Fruit fly (Drosophila melanogaster): ENCODE measurements around the gene RpL28.

Gene RpL28

DNA sequence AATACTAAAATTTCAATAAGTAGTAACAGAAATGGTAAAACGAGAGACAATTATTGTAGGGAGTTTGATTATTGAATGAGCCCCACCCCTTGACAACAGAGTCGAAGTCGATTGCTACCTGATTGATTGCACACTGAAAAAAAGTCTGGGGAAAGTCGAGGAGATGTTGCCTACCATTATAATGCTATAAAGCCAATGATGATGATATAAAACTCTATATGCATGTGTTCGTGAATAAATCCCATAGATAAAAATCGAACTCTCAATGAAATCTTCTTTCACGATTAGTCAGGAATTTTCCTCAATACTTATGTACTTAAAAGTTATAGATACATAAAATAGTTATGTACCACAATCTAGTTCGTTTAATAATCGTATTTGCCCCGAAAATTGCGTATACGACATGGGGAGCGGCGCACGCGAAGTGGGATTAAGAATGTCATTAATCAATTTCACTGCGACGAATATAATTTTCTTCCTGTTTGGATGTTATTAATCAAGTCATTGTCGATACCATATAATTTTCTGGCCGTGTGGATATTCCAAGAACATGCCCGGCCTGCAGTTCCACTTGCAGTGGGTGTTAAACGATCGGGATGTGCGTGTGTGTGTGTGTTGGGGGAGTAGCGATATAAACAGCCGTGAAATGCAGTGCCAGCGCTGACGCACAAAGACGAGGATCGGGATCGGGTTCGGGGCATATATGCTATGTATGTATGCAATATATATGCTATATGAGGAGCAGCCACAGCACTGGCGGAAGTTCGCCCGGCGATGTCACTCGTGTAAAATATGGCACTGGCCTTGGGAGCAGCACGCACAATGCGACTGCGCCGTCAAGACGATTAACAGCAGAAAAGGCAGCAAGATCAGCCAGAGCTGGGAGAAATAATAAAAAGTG, 21.7 kb upstream of the RpL28 start, which contains the start of gene CG12078 (continued):
- no peak for TF ChIP-seq Lpt (GFP tag; optimal IDR thresholded peaks at IDR 0.05)
- TF ChIP-seq CG6792 (GFP tag; optimal IDR thresholded peaks at IDR 0.05), result no peak
- peak; percentile 13 for TF ChIP-seq CG3032 (tag; optimal IDR thresholded peaks at IDR 0.05)
- TF ChIP-seq vri (GFP tag; optimal IDR thresholded peaks at IDR 0.05), result no peak
- no peak for TF ChIP-seq fd85E (GFP tag; optimal IDR thresholded peaks at IDR 0.05)
- no peak for TF ChIP-seq Gug (GFP tag; IDR thresholded peaks at IDR 0.05)
- no peak for TF ChIP-seq CG6808 (GFP tag; optimal IDR thresholded peaks at IDR 0.05)
- no peak for TF ChIP-seq dac (GFP tag; optimal IDR thresholded peaks at IDR 0.05)
- TF ChIP-seq fkh (GFP tag; optimal IDR thresholded peaks at IDR 0.05), result no peak
- no peak for TF ChIP-seq CG11902 (GFP tag; optimal IDR thresholded peaks at IDR 0.05)
- TF ChIP-seq CG32006 (GFP tag; optimal IDR thresholded peaks at IDR 0.05), result no peak
- TF ChIP-seq CG16779 (tag; optimal IDR thresholded peaks at IDR 0.05), result no peak
- TF ChIP-seq Smox (GFP tag; optimal IDR thresholded peaks at IDR 0.05), result peak; percentile 23
- no peak for TF ChIP-seq achi (GFP tag; optimal IDR thresholded peaks at IDR 0.05)
- TF ChIP-seq svp (GFP tag), result peak; percentile 65
- TF ChIP-seq CG15336 (GFP tag; IDR thresholded peaks at IDR 0.05), result no peak
- peak; percentile 74 for TF ChIP-seq Eip78C (GFP tag)
- no peak for TF ChIP-seq Sox15 (GFP tag; optimal IDR thresholded peaks at IDR 0.05)
- TF ChIP-seq Hr38 (GFP tag; optimal IDR thresholded peaks at IDR 0.05), result no peak
- TF ChIP-seq CG9139 (GFP tag; optimal IDR thresholded peaks at IDR 0.05), result no peak
- TF ChIP-seq CG6276 (GFP tag; optimal IDR thresholded peaks at IDR 0.05), result no peak

DNA sequence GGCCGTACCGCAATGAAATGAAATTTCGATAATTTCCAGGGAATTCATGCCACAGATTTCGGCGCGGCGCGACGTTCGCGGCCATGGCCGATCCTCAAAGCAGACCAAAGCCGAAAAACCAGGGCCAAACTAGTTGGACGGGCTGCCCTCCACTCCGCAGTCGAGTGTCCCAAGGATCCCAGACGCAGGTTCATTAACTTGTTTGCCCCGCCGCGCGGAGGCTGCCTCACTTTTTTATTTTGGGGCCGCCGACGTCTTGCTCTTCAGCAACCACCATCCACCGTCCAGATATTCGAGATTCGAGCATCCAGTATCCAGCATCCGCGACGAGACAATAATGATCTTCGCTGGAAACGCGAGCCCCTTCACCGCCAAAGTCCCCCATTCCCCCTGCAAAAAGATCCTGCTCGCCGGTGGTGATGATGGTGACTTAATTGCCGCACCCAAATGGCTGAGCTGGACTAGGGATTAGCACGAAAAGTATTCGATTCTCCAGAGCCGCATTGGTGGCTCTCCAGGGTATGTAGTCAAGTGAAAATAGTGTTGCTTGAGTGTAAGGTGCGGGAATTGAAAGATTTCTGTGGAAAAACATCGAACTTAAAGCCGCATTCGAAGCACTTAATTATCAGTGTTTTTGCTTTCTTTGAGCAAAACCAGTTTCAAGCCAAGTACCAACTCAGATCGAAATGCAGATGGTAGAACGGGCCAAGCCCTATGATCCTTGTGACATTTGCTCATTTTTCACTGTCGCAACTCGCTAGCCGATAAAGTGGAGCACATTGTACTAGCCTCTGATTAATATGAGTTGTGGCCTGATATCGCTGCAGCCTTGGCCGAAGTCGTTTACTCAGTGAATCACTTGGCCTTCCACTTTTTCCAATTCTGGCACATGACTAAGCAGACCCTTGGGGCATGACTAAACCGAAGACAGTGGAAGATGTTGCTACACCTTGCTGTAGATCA, 19.6 kb upstream of the RpL28 start:
- peak; percentile 50 for TF ChIP-seq achi (GFP tag; optimal IDR thresholded peaks at IDR 0.05)
- peak; percentile 16 for TF ChIP-seq CG8319 (GFP tag; optimal IDR thresholded peaks at IDR 0.05)
- no peak for TF ChIP-seq Met (GFP tag; optimal IDR thresholded peaks at IDR 0.05)
- TF ChIP-seq Smox (GFP tag; optimal IDR thresholded peaks at IDR 0.05), result peak; percentile 0
- TF ChIP-seq CG6163 (GFP tag; IDR thresholded peaks at IDR 0.05), result peak; percentile 37; the same call in 1 of the 3 replicates
- peak; percentile 39 to 77 for TF ChIP-seq ss (GFP tag; optimal IDR thresholded peaks at IDR 0.05)
- TF ChIP-seq OdsH (GFP tag; optimal IDR thresholded peaks at IDR 0.05), result peak; percentile 32
- peak; percentile 32 for TF ChIP-seq CG6808 (GFP tag; optimal IDR thresholded peaks at IDR 0.05)
- TF ChIP-seq svp (GFP tag), result peak; percentile 85
- TF ChIP-seq spab (GFP tag; optimal IDR thresholded peaks at IDR 0.05), result no peak
- TF ChIP-seq lz (GFP tag; optimal IDR thresholded peaks at IDR 0.05), result peak; percentile 36
- peak; percentile 12 for TF ChIP-seq esn (GFP tag; optimal IDR thresholded peaks at IDR 0.05)
- TF ChIP-seq dsx (GFP tag; optimal IDR thresholded peaks at IDR 0.05; ENCODE audit: poor library complexity, severe bottlenecking), result peak; percentile 41
- TF ChIP-seq fd59A (GFP tag; optimal IDR thresholded peaks at IDR 0.05), result peak; percentile 18
- TF ChIP-seq acj6 (GFP tag; optimal IDR thresholded peaks at IDR 0.05), result peak; percentile 43
- TF ChIP-seq CG34406 (GFP tag; optimal IDR thresholded peaks at IDR 0.05), result no peak
- TF ChIP-seq Hr4 (GFP tag; optimal IDR thresholded peaks at IDR 0.05), result no peak
- no peak for TF ChIP-seq dac (GFP tag; optimal IDR thresholded peaks at IDR 0.05)
- TF ChIP-seq Sox102F (GFP tag; optimal IDR thresholded peaks at IDR 0.05), result no peak
- TF ChIP-seq pdm3 (GFP tag; optimal IDR thresholded peaks at IDR 0.05), result peak; percentile 22
- TF ChIP-seq Ets96B (tag; optimal IDR thresholded peaks at IDR 0.05), result no peak
- peak; percentile 28 for TF ChIP-seq CG6854 (GFP tag; optimal IDR thresholded peaks at IDR 0.05)
- peak; percentile 20 for TF ChIP-seq Lpt (GFP tag; optimal IDR thresholded peaks at IDR 0.05)
- TF ChIP-seq CG10631 (GFP tag; optimal IDR thresholded peaks at IDR 0.05), result peak; percentile 57
- 0 out of 3 replicates have a peak, but pooled peaks have one; percentile 30 for TF ChIP-seq eg (GFP tag; IDR thresholded peaks at IDR 0.05)
- peak; percentile 4 for TF ChIP-seq Sox14 (GFP tag; optimal IDR thresholded peaks at IDR 0.05)
- TF ChIP-seq CG6792 (GFP tag; optimal IDR thresholded peaks at IDR 0.05), result peak; percentile 17
- TF ChIP-seq Blimp-1 (GFP tag; optimal IDR thresholded peaks at IDR 0.05), result peak; percentile 42
- TF ChIP-seq CG32006 (GFP tag; optimal IDR thresholded peaks at IDR 0.05), result peak; percentile 11
- no peak for TF ChIP-seq CG11762 (GFP tag; optimal IDR thresholded peaks at IDR 0.05; ENCODE audit: insufficient read depth)
- peak; percentile 86 for TF ChIP-seq Eip78C (GFP tag)
- peak; percentile 11 for TF ChIP-seq Eip75B (GFP tag; optimal IDR thresholded peaks at IDR 0.05)
- TF ChIP-seq Sox15 (GFP tag; optimal IDR thresholded peaks at IDR 0.05), result no peak
- TF ChIP-seq CG6276 (GFP tag; optimal IDR thresholded peaks at IDR 0.05), result peak; percentile 6
